Worm (Caenorhabditis elegans): ENCODE results near the gene Y57G11C.1147.

Gene Y57G11C.1147

DNA sequence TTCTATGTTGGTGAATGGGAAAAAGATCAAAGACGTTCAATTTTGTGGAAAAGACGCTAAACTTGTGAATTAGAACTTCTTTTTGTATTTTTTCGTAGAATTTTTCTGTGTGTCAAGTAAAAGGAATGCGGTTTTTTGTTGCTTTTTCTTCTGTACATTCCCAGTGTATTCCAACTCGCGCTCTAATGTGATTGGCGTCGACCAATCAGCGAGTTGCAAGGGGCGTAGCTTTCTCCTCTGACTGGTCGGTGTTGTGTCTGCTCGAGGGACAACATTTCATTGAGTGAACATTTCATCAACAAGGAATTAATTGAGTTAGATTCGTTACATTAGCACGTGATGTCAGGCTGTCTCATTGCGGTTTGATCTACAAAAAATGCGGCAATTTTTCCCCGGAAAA lies 3.6 kb upstream of the Y57G11C.1147 start:
- TF ChIP-seq nhr-84 (tag; optimal IDR thresholded peaks at IDR 0.05): no peak
- no peak for TF ChIP-seq lin-15B (tag; optimal IDR thresholded peaks at IDR 0.05)
- no peak for TF ChIP-seq ceh-63 (GFP tag; optimal IDR thresholded peaks at IDR 0.05)
- no peak for TF ChIP-seq nhr-20 (tag; optimal IDR thresholded peaks at IDR 0.05)
- TF ChIP-seq egl-13 (tag; optimal IDR thresholded peaks at IDR 0.05): no peak
- TF ChIP-seq Y116A8C.19 (tag; optimal IDR thresholded peaks at IDR 0.05; ENCODE audit: borderline replicate concordance): no peak
- TF ChIP-seq fkh-8 (tag; optimal IDR thresholded peaks at IDR 0.05): no peak
- no peak for TF ChIP-seq nhr-237 (tag; optimal IDR thresholded peaks at IDR 0.05)
- TF ChIP-seq C34B4.2 (tag; optimal IDR thresholded peaks at IDR 0.05): no peak
- no peak for TF ChIP-seq sup-37 (GFP tag; optimal IDR thresholded peaks at IDR 0.05)
- TF ChIP-seq mdl-1 (tag; optimal IDR thresholded peaks at IDR 0.05): no peak
- TF ChIP-seq egl-27 (tag; optimal IDR thresholded peaks at IDR 0.05): no peak
- TF ChIP-seq efl-3 (GFP tag; optimal IDR thresholded peaks at IDR 0.05): no peak
- TF ChIP-seq nhr-71 (tag; optimal IDR thresholded peaks at IDR 0.05): no peak
- no peak for TF ChIP-seq lsy-2 (tag; optimal IDR thresholded peaks at IDR 0.05)
- no peak for TF ChIP-seq C16A3.4 (tag; optimal IDR thresholded peaks at IDR 0.05)
- no peak for TF ChIP-seq ceh-88 (GFP tag; IDR thresholded peaks at IDR 0.05)

DNA sequence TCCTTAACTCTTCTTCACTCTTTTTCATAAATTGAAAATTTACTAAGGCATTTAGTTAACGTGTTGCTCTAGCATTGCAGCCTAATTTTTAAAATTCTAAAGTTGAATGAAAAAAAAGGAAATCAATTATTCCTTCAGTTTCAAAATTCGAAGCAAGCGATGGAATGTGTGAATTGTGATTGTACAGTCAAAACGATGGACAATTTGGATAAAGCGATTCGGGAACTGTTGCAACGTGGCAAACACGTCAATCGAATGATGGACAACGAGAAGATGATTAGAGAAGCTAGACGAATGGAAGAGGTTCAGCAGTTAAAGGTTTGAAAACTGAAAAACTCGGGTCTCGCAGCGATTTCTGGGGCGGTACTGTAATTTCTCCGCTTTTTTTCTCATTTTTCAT lies 1.9 kb upstream of the Y57G11C.1147 start, which contains the start of gene Y57G11C.14:
Y57G11C.14 (plus strand) TSS at position 126 of the 400 bp plus-strand sequence.
- TF ChIP-seq pax-3 (tag; optimal IDR thresholded peaks at IDR 0.05): no peak
- no peak for TF ChIP-seq ceh-82 (tag; optimal IDR thresholded peaks at IDR 0.05)
- TF ChIP-seq ama-1 (optimal IDR thresholded peaks at IDR 0.05): peak; percentile 4
- no peak for TF ChIP-seq efl-3 (GFP tag; optimal IDR thresholded peaks at IDR 0.05)
- TF ChIP-seq egl-13 (tag; optimal IDR thresholded peaks at IDR 0.05): no peak
- TF ChIP-seq lin-14 (GFP tag; optimal IDR thresholded peaks at IDR 0.05): no peak

ce11 chrIV:14797849-14798248 lies 535 bp upstream of the Y57G11C.1147 start, which contains the start of gene arl-8:
arl-8 (plus strand) TSS chrIV:14798149.
- TF ChIP-seq fkh-8 (tag; optimal IDR thresholded peaks at IDR 0.05) (no peak), mef-2 (tag; optimal IDR thresholded peaks at IDR 0.05) (no peak), nhr-76 (tag; optimal IDR thresholded peaks at IDR 0.05) (no peak), unc-86 (tag; optimal IDR thresholded peaks at IDR 0.05) (no peak), hlh-17 (GFP tag; optimal IDR thresholded peaks at IDR 0.05; ENCODE audit: borderline replicate concordance) (no peak), nhr-11 (tag; optimal IDR thresholded peaks at IDR 0.05) (no peak), irx-1 (tag; optimal IDR thresholded peaks at IDR 0.05) (no peak), tlp-1 (tag; optimal IDR thresholded peaks at IDR 0.05) (no peak), ceh-63 (GFP tag; optimal IDR thresholded peaks at IDR 0.05) (no peak), elt-2 (tag; optimal IDR thresholded peaks at IDR 0.05) (no peak), fos-1 (tag; optimal IDR thresholded peaks at IDR 0.05) (no peak), C04F5.9 (tag; optimal IDR thresholded peaks at IDR 0.05) (no peak), C16A3.4 (tag; optimal IDR thresholded peaks at IDR 0.05) (no peak), nhr-71 (tag; optimal IDR thresholded peaks at IDR 0.05) (no peak), xbp-1 (tag; optimal IDR thresholded peaks at IDR 0.05) (no peak)

ce11 chrIV:14795918-14796488 lies 1.3 kb downstream of the Y57G11C.1147 start, which contains the start of gene coq-3:
coq-3 (minus strand) TSS chrIV:14796324.
- TF ChIP-seq nhr-76 (tag; optimal IDR thresholded peaks at IDR 0.05): no peak
- TF ChIP-seq ama-1 (optimal IDR thresholded peaks at IDR 0.05): peak; percentile 27
- peak; percentile 10 for TF ChIP-seq nhr-90 (tag; optimal IDR thresholded peaks at IDR 0.05; ENCODE audit: poor library complexity)

Data from whole organism, L1 larva.